Fruit fly (Drosophila melanogaster) whole organism, embryonic: ENCODE measurements around the gene CG13062.

Experiments
- CG18764 ChIP-seq: fragments of 200-800 bp; sonication (Bioruptor generic); optimal IDR thresholded peaks from 3 replicates; lab custom pipeline; 2016; ENCODE audit warnings: missing biosample characterization, missing genetic modification characterization
- CG2875 ChIP-seq: fragments of 200-800 bp; sonication (Bioruptor generic); optimal IDR thresholded peaks from 2 replicates; lab custom pipeline; 2017; ENCODE audit warnings: missing biosample characterization, mild to moderate bottlenecking, missing genetic modification characterization, missing genetic modification reagents
- Dbx ChIP-seq: fragments of 200-800 bp; sonication (Bioruptor generic); IDR thresholded peaks from 3 replicates; pipeline ENCODE4 v1.3.6; 2022; ENCODE audit warnings: missing biosample characterization, missing genetic modification characterization
- Sin3A ChIP-seq: fragments of >200 bp; optimal IDR thresholded peaks from 2 replicates; lab custom pipeline; 2018
- caup ChIP-seq: fragments of 200-800 bp; sonication (Bioruptor generic); optimal IDR thresholded peaks from 3 replicates; lab custom pipeline; 2017; ENCODE audit warnings: missing biosample characterization, mild to moderate bottlenecking, missing genetic modification characterization, moderate library complexity; ENCODE audit not compliant: severe bottlenecking
- zfh1 ChIP-seq: fragments of 200-800 bp; sonication (Bioruptor generic); IDR thresholded peaks from 3 replicates; pipeline ENCODE4 v1.3.6; 2022; ENCODE audit warnings: missing biosample characterization, missing genetic modification characterization

DNA sequence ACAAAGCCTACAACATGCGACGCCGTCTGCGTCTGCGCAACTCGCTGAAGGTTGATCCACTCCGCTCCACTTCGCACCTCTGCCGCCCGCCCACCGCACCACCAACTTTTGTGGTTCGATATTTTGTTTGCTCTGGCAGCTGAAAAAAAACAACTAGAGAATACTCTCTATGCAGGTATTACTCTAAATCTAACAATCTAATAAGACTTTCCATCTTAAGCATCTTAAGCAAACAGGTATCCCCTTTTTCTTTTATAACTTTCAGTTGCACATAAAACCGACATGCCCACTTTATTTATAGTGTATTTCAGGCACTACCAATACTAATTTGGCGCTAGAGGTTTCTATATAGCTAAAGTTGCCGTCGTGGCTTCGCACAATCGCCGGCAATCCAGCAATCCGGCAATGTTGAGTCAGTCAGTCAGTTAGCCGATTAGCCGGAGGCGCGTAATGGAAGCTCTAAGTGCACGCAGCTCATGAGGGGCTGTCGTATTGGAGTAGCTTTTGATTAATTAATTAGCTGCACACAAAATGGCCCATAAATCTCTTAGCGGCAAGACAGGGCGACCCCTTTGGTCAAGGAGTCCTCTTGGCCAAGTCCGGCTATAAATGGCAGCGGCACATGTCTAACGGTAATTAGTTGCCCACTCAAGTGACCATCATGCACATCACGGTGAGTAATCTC is 14.3 kb downstream of the CG13062 start, which contains the start of gene CG13058:
- no peak for TF ChIP-seq CG2875 (GFP tag; lab: Kevin White, UChicago)
- TF ChIP-seq zfh1 (GFP tag; lab: Robert Waterston, UW), result no peak
- TF ChIP-seq Dbx (GFP tag; lab: Robert Waterston, UW), result peak; percentile 64; the same call in 2 of the 3 replicates
- peak; percentile 62 for TF ChIP-seq caup
- TF ChIP-seq CG18764, result peak; percentile 27
- TF ChIP-seq Sin3A, result no peak
